Worm (Caenorhabditis elegans): Measurements from ENCODE around the gene hach-1.
A peak's percentile ranks its signal among the peaks of the same experiment; 100 is the strongest.

hach-1 gene

DNA sequence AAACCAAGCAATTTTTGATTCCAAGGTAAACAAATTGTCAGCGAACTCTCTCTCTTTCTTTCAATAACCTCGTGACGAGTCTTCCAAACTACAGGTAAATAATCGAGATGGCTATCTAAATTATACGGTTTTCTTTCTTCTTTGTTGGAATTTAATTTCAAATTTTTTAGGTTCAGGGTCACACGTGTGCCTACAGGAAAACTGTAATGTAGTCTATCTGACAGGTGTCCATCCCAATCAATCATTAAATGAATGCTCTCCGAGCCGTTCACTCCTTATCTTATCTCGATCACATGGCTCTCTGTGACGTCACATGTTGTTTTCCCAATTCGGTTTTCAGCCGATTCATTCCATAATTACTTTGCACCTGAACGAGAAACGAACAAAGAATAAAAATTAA, 2.2 kb upstream of the hach-1 start:
- TF ChIP-seq F52B5.7 (tag; optimal IDR thresholded peaks at IDR 0.05) (no peak), Y95B8A.8 (GFP tag; IDR thresholded peaks at IDR 0.05) (0 out of 2 replicates have a peak, but pooled peaks have one; percentile 53), nhr-80 (tag; optimal IDR thresholded peaks at IDR 0.05) (peak; percentile 78), lin-54 (GFP tag; optimal IDR thresholded peaks at IDR 0.05) (peak; percentile 30), ztf-22 (GFP tag; optimal IDR thresholded peaks at IDR 0.05) (peak; percentile 44), unc-62 (GFP tag; optimal IDR thresholded peaks at IDR 0.05) (peak; percentile 90), repo-1 (tag; optimal IDR thresholded peaks at IDR 0.05) (peak; percentile 19), ceh-91 (GFP tag; IDR thresholded peaks at IDR 0.05) (no peak), B0336.3 (GFP tag; IDR thresholded peaks at IDR 0.05) (peak; percentile 54), madf-6 (GFP tag; IDR thresholded peaks at IDR 0.05) (peak; percentile 11; the same call in 1 of the 2 replicates), lin-40 (tag; optimal IDR thresholded peaks at IDR 0.05) (peak; percentile 26), atf-7 (tag; optimal IDR thresholded peaks at IDR 0.05) (peak; percentile 64), pha-4 (tag; optimal IDR thresholded peaks at IDR 0.05) (peak; percentile 76), lin-35 (GFP tag; optimal IDR thresholded peaks at IDR 0.05) (no peak), cebp-1 (GFP tag; IDR thresholded peaks at IDR 0.05) (0 out of 2 replicates have a peak, but pooled peaks have one; percentile 17), cebp-1 (tag; optimal IDR thresholded peaks at IDR 0.05) (peak; percentile 64), dox-1 (GFP tag; IDR thresholded peaks at IDR 0.05) (no peak), ceh-100 (GFP tag; IDR thresholded peaks at IDR 0.05) (no peak), madf-10 (tag; optimal IDR thresholded peaks at IDR 0.05) (peak; percentile 17), attf-5 (GFP tag; optimal IDR thresholded peaks at IDR 0.05) (peak; percentile 45), let-607 (tag; optimal IDR thresholded peaks at IDR 0.05) (peak; percentile 13 to 83), nfyb-1 (GFP tag; IDR thresholded peaks at IDR 0.05) (peak; percentile 79), mxl-1 (tag; optimal IDR thresholded peaks at IDR 0.05) (no peak), ets-4 (GFP tag; optimal IDR thresholded peaks at IDR 0.05) (peak; percentile 2), rec-8 (tag; optimal IDR thresholded peaks at IDR 0.05) (no peak), tbp1 (GFP tag; optimal IDR thresholded peaks at IDR 0.05) (peak; percentile 13), ceh-27 (GFP tag; optimal IDR thresholded peaks at IDR 0.05) (no peak), let-526 (GFP tag; IDR thresholded peaks at IDR 0.05) (0 out of 2 replicates have a peak, but pooled peaks have one; percentile 48), Y53G8AR.9 (GFP tag; conservative IDR thresholded peaks at IDR 0.05) (peak; percentile 55; the same call in 1 of the 2 replicates), tlf-1 (GFP tag; optimal IDR thresholded peaks at IDR 0.05) (peak; percentile 48), F23B12.7 (tag; optimal IDR thresholded peaks at IDR 0.05; ENCODE audit: insufficient read depth) (peak; percentile 20), hmg-1.2 (GFP tag; IDR thresholded peaks at IDR 0.05) (no peak), lir-1 (GFP tag; conservative IDR thresholded peaks at IDR 0.05) (0 out of 2 replicates have a peak, but pooled peaks have one; percentile 10), mcd-1 (GFP tag; IDR thresholded peaks at IDR 0.05) (peak; percentile 23; the same call in 1 of the 2 replicates), nhr-90 (tag; optimal IDR thresholded peaks at IDR 0.05) (peak; percentile 53)

DNA sequence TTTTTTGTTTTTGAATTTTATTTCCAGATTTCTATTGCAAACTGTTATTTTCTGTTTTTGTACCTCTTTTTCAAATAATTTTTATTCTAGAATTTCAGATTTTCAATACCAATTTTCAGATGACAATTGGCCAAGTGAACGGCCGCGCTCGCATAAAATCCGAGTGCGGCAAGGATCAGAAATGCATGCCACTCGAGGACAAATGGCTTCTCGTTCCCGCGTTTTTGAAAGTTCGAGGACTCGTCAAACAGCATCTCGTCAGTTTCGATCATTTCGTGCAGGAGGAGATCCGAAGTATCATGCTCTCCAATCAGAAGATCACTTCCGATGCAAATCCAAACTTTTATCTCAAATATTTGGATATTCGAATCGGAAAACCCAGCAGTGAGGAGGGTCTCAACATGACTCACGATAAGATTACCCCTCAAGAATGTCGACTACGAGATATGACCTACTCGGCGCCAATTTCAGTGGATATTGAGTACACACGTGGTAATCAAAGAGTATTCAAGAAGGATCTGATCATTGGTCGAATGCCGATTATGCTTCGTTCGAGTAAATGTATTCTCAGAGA, 2.1 kb downstream of the hach-1 start, which contains the start of gene rpc-2:
Gene rpc-2 (plus strand): TSS at position 120 of the 574 bp plus-strand sequence.
- TF ChIP-seq ceh-58 (GFP tag; IDR thresholded peaks at IDR 0.05) = no peak
- TF ChIP-seq lsy-27 (tag; optimal IDR thresholded peaks at IDR 0.05; ENCODE audit: borderline replicate concordance, insufficient read depth) = no peak
- TF ChIP-seq atf-7 (tag; optimal IDR thresholded peaks at IDR 0.05) = peak; percentile 44
- TF ChIP-seq mel-28 (tag; optimal IDR thresholded peaks at IDR 0.05; ENCODE audit: borderline replicate concordance) = no peak
- TF ChIP-seq rcor-1 (GFP tag; IDR thresholded peaks at IDR 0.05) = no peak
- no peak for TF ChIP-seq bed-2 (GFP tag; IDR thresholded peaks at IDR 0.05)
- TF ChIP-seq K12H6.12 (tag; optimal IDR thresholded peaks at IDR 0.05) = no peak
- TF ChIP-seq Y56A3A.18 (GFP tag; IDR thresholded peaks at IDR 0.05) = peak; percentile 59; the same call in 1 of the 2 replicates
- TF ChIP-seq lin-35 (GFP tag; optimal IDR thresholded peaks at IDR 0.05) = no peak
- TF ChIP-seq hlh-12 (tag; optimal IDR thresholded peaks at IDR 0.05) = no peak
- peak; percentile 52 for TF ChIP-seq ama-1 (optimal IDR thresholded peaks at IDR 0.05)
- TF ChIP-seq ama-1 (GFP tag; optimal IDR thresholded peaks at IDR 0.05) = no peak
- no peak for TF ChIP-seq nhr-179 (tag; optimal IDR thresholded peaks at IDR 0.05)
- no peak for TF ChIP-seq bed-1 (GFP tag; IDR thresholded peaks at IDR 0.05)
- no peak for TF ChIP-seq aptf-2 (GFP tag; conservative IDR thresholded peaks at IDR 0.05)
- no peak for TF ChIP-seq xnd-1 (tag; optimal IDR thresholded peaks at IDR 0.05)
